Worm (Caenorhabditis elegans) whole organism, L4 larva: ENCODE measurements around the gene srh-42.

Experiments
- D1046.2 ChIP-seq: fragments of 200-800 bp; sonication (Bioruptor generic); IDR thresholded peaks from 2 replicates; pipeline ENCODE4 v1.3.6; 2022; ENCODE audit warnings: missing genetic modification characterization, missing compliant biosample characterization
- F10B5.3 ChIP-seq: sonication (generic microtip); optimal IDR thresholded peaks from 2 replicates; lab custom pipeline; 2016; ENCODE audit warnings: mild to moderate bottlenecking, missing genetic modification characterization, missing compliant biosample characterization
- F37D6.2 ChIP-seq: sonication (generic microtip); optimal IDR thresholded peaks from 2 replicates; lab custom pipeline; 2016; ENCODE audit warnings: mild to moderate bottlenecking, missing genetic modification characterization, missing compliant biosample characterization
- T26A8.4 ChIP-seq: fragments of 200-800 bp; sonication (Bioruptor generic); IDR thresholded peaks from 2 replicates; pipeline ENCODE4 v1.3.6; 2022; ENCODE audit warnings: missing genetic modification characterization, missing compliant biosample characterization
- Y105C5A.15 ChIP-seq: fragments of 200-800 bp; sonication (Bioruptor generic); IDR thresholded peaks from 2 replicates; pipeline ENCODE4 v1.3.6; 2022; ENCODE audit warnings: missing genetic modification characterization, missing compliant biosample characterization
- Y5F2A.4 ChIP-seq: fragments of 200-800 bp; sonication (Bioruptor generic); optimal IDR thresholded peaks from 2 replicates; lab custom pipeline; 2018; ENCODE audit warnings: mild to moderate bottlenecking, missing genetic modification characterization, missing compliant biosample characterization
- Y75B8A.6 ChIP-seq: fragments of 200-800 bp; sonication (Bioruptor generic); IDR thresholded peaks from 2 replicates; pipeline ENCODE4 v1.3.6; 2022; ENCODE audit warnings: missing genetic modification reagents, missing genetic modification characterization, missing compliant biosample characterization
- ZK546.5 ChIP-seq, 2 experiments: sonication (generic microtip); optimal IDR thresholded peaks; 2 replicates each; lab custom pipeline; 2017; ENCODE audit warnings: missing biosample characterization in 2 of 2, missing genetic modification characterization in 2 of 2
- aha-1 ChIP-seq: fragments of 150-350 bp; peaks from one replicate; lab custom pipeline; 2014; ENCODE audit warnings: missing biosample characterization, missing genetic modification characterization
- ceh-28 ChIP-seq: fragments of 150-350 bp; optimal IDR thresholded peaks from 2 replicates; lab custom pipeline; 2014; ENCODE audit warnings: missing biosample characterization, missing genetic modification reagents, missing genetic modification characterization
- ceh-62 ChIP-seq: sonication (generic microtip); optimal IDR thresholded peaks from 2 replicates; lab custom pipeline; 2017; ENCODE audit warnings: missing biosample characterization, missing genetic modification characterization
- ces-1 ChIP-seq: fragments of 150-350 bp; sonication (generic microtip); optimal IDR thresholded peaks from 4 replicates; lab custom pipeline; 2014; ENCODE audit warnings: missing biosample characterization, missing genetic modification reagents, missing genetic modification characterization
- daf-12 ChIP-seq: fragments of 150-350 bp; optimal IDR thresholded peaks from 2 replicates; lab custom pipeline; 2014; ENCODE audit warnings: missing biosample characterization, missing genetic modification reagents, missing genetic modification characterization
- daf-8 ChIP-seq: fragments of 200-800 bp; sonication (Bioruptor generic); IDR thresholded peaks from 2 replicates; pipeline ENCODE4 v1.3.6; 2022; ENCODE audit warnings: missing genetic modification characterization, missing compliant biosample characterization
- dmd-8 ChIP-seq: fragments of 200-800 bp; sonication (Bioruptor generic); IDR thresholded peaks from 2 replicates; pipeline ENCODE4 v1.3.6; 2022; ENCODE audit warnings: missing genetic modification characterization, missing compliant biosample characterization
- dpl-1 ChIP-seq: fragments of 150-350 bp; optimal IDR thresholded peaks from 2 replicates; lab custom pipeline; 2014; ENCODE audit warnings: missing biosample characterization, missing genetic modification reagents, missing genetic modification characterization
- duxl-1 ChIP-seq: sonication (generic microtip); optimal IDR thresholded peaks from 2 replicates; lab custom pipeline; 2016; ENCODE audit warnings: mild to moderate bottlenecking, missing genetic modification characterization, moderate library complexity, missing compliant biosample characterization; ENCODE audit not compliant: poor library complexity
- dve-1 ChIP-seq: sonication (generic microtip); optimal IDR thresholded peaks from 2 replicates; lab custom pipeline; 2017; ENCODE audit warnings: antibody characterized with exemption, mild to moderate bottlenecking, missing genetic modification characterization, missing compliant biosample characterization; ENCODE audit not compliant: insufficient read depth
- egl-43 ChIP-seq: fragments of 200-800 bp; sonication (Bioruptor generic); IDR thresholded peaks from 2 replicates; pipeline ENCODE4 v1.3.6; 2022; ENCODE audit warnings: missing genetic modification reagents, missing genetic modification characterization, missing compliant biosample characterization
- fos-1 ChIP-seq: fragments of 150-350 bp; optimal IDR thresholded peaks from 2 replicates; lab custom pipeline; 2014; ENCODE audit warnings: missing biosample characterization, missing genetic modification characterization
- hif-1 ChIP-seq, 2 experiments: sonication (generic microtip); optimal IDR thresholded peaks; 2 replicates each; lab custom pipeline; 2016 to 2017; ENCODE audit warnings: missing compliant biosample characterization in 2 of 2, missing genetic modification characterization in 2 of 2, missing genetic modification reagents in 2 of 2, missing genotype in 2 of 2, mild to moderate bottlenecking in 1 of 2
- hmg-1.1 ChIP-seq: fragments of 200-800 bp; sonication (Bioruptor generic); IDR thresholded peaks from 2 replicates; pipeline ENCODE4 v1.3.6; 2022; ENCODE audit warnings: missing genetic modification reagents, missing genetic modification characterization, missing compliant biosample characterization
- lim-7 ChIP-seq: fragments of 200-800 bp; sonication (Bioruptor generic); IDR thresholded peaks from 2 replicates; pipeline ENCODE4 v1.3.6; 2022; ENCODE audit warnings: missing genetic modification characterization, missing compliant biosample characterization
- lin-38 ChIP-seq: fragments of 200-800 bp; sonication (Bioruptor generic); IDR thresholded peaks from 2 replicates; pipeline ENCODE4 v1.3.6; 2022; ENCODE audit warnings: missing genetic modification reagents, missing genetic modification characterization, missing compliant biosample characterization
- lin-39 ChIP-seq: fragments of 150-350 bp; optimal IDR thresholded peaks from 2 replicates; lab custom pipeline; 2014; ENCODE audit warnings: missing biosample characterization, missing genetic modification reagents, missing genetic modification characterization
- lir-3 ChIP-seq: sonication (generic microtip); optimal IDR thresholded peaks from 2 replicates; lab custom pipeline; 2016; ENCODE audit warnings: mild to moderate bottlenecking, missing genetic modification characterization, missing compliant biosample characterization
- lsy-2 ChIP-seq, 2 experiments: fragments of 150-350 bp in 1 of 2; sonication (generic microtip) in 1 of 2; optimal IDR thresholded peaks; 2 replicates each; lab custom pipeline; 2014 to 2017; ENCODE audit warnings: missing biosample characterization in 2 of 2, missing genetic modification characterization in 2 of 2
- mep-1 ChIP-seq: fragments of 150-350 bp; sonication (generic microtip); optimal IDR thresholded peaks from 3 replicates; lab custom pipeline; 2014; ENCODE audit warnings: missing biosample characterization, missing genetic modification characterization
- mes-2 ChIP-seq: sonication (generic microtip); optimal IDR thresholded peaks from 2 replicates; lab custom pipeline; 2016; ENCODE audit warnings: missing genotype, mild to moderate bottlenecking, missing genetic modification characterization, missing compliant biosample characterization; ENCODE audit not compliant: poor library complexity, severe bottlenecking
- mxl-2 ChIP-seq: fragments of 200-800 bp; sonication (Bioruptor generic); conservative IDR thresholded peaks from 2 replicates; pipeline ENCODE4 v1.3.6; 2022; ENCODE audit warnings: missing genetic modification reagents, missing genetic modification characterization, missing compliant biosample characterization
- nhr-102 ChIP-seq: sonication (generic microtip); optimal IDR thresholded peaks from 2 replicates; lab custom pipeline; 2016; ENCODE audit warnings: mild to moderate bottlenecking, missing genetic modification characterization, moderate library complexity, missing compliant biosample characterization
- nhr-111 ChIP-seq: fragments of 200-800 bp; sonication (Bioruptor generic); optimal IDR thresholded peaks from 2 replicates; lab custom pipeline; 2018; ENCODE audit warnings: mild to moderate bottlenecking, missing genetic modification characterization, missing compliant biosample characterization
- nhr-25 ChIP-seq: sonication (generic microtip); optimal IDR thresholded peaks from 2 replicates; lab custom pipeline; 2017; ENCODE audit warnings: missing genetic modification characterization, mild to moderate bottlenecking, missing compliant biosample characterization, antibody characterized with exemption, moderate library complexity, borderline replicate concordance; ENCODE audit not compliant: insufficient read depth
- nhr-41 ChIP-seq: fragments of 200-800 bp; sonication (Bioruptor generic); IDR thresholded peaks from 2 replicates; pipeline ENCODE4 v1.3.6; 2022; ENCODE audit warnings: missing genetic modification reagents, missing genetic modification characterization, missing compliant biosample characterization
- nhr-42 ChIP-seq: fragments of 200-800 bp; sonication (Bioruptor generic); IDR thresholded peaks from 2 replicates; pipeline ENCODE4 v1.3.6; 2022; ENCODE audit warnings: missing genetic modification characterization, missing compliant biosample characterization
- nhr-48 ChIP-seq: sonication (generic microtip); optimal IDR thresholded peaks from 2 replicates; lab custom pipeline; 2016; ENCODE audit warnings: mild to moderate bottlenecking, missing genetic modification characterization, missing compliant biosample characterization
- nhr-76 ChIP-seq: fragments of 150-350 bp; optimal IDR thresholded peaks from 2 replicates; lab custom pipeline; 2014; ENCODE audit warnings: missing biosample characterization, missing genetic modification characterization
- php-3 ChIP-seq: fragments of 200-800 bp; sonication (Bioruptor generic); IDR thresholded peaks from 2 replicates; pipeline ENCODE4 v1.3.6; 2022; ENCODE audit warnings: missing genetic modification reagents, missing genetic modification characterization, missing compliant biosample characterization
- sdz-12 ChIP-seq: fragments of 200-800 bp; sonication (Bioruptor generic); optimal IDR thresholded peaks from 2 replicates; lab custom pipeline; 2018; ENCODE audit warnings: mild to moderate bottlenecking, missing genetic modification characterization, missing compliant biosample characterization
- set-16 ChIP-seq: fragments of 200-800 bp; sonication (Bioruptor generic); IDR thresholded peaks from 2 replicates; pipeline ENCODE4 v1.3.6; 2022; ENCODE audit warnings: missing genetic modification reagents, missing genetic modification characterization, missing compliant biosample characterization
- skn-1 ChIP-seq: fragments of 150-350 bp; optimal IDR thresholded peaks from 2 replicates; lab custom pipeline; 2014; ENCODE audit warnings: missing biosample characterization, missing genetic modification characterization
- snpc-1.2 ChIP-seq: fragments of 200-800 bp; sonication (Bioruptor generic); IDR thresholded peaks from 2 replicates; pipeline ENCODE4 v1.3.6; 2022; ENCODE audit warnings: missing genetic modification reagents, missing genetic modification characterization, missing compliant biosample characterization
- snpc-4 ChIP-seq: fragments of 150-350 bp; optimal IDR thresholded peaks from 2 replicates; lab custom pipeline; 2014; ENCODE audit warnings: missing biosample characterization, missing genetic modification characterization
- unc-39 ChIP-seq: sonication (generic microtip); optimal IDR thresholded peaks from 2 replicates; lab custom pipeline; 2017; ENCODE audit warnings: missing biosample characterization, missing genetic modification characterization
- unc-62 ChIP-seq, 3 experiments: fragments of 150-350 bp in 1 of 3; sonication (generic microtip); optimal IDR thresholded peaks in 2 of 3; peaks in 1 of 3; 1 replicate in 1 of 3; 2 replicates in 2 of 3; lab custom pipeline; 2014 to 2017; ENCODE audit warnings: missing biosample characterization in 3 of 3, missing genetic modification characterization in 3 of 3, missing genetic modification reagents in 3 of 3, missing genotype in 1 of 3
- vab-7 ChIP-seq: fragments of 200-800 bp; sonication (Bioruptor generic); IDR thresholded peaks from 2 replicates; pipeline ENCODE4 v1.3.6; 2022; ENCODE audit warnings: missing genetic modification reagents, missing genetic modification characterization, missing compliant biosample characterization
- zfp-2 ChIP-seq: sonication (generic microtip); optimal IDR thresholded peaks from 2 replicates; lab custom pipeline; 2016; ENCODE audit warnings: mild to moderate bottlenecking, missing genetic modification characterization, missing compliant biosample characterization
- zfp-3 ChIP-seq: fragments of 200-800 bp; sonication (Bioruptor generic); conservative IDR thresholded peaks from 2 replicates; pipeline ENCODE4 v1.3.6; 2022; ENCODE audit warnings: missing genetic modification reagents, missing genetic modification characterization, missing compliant biosample characterization

srh-42 gene

ce11 chrII:14250147-14250965, 38.5 kb downstream of the srh-42 start, which contains the start of gene hmg-1.1 (continued):
- peak; percentile 41 for TF ChIP-seq nhr-48 (tag; lab: Kevin White, UChicago)
- peak; percentile 57; the same call in 1 of the 2 replicates for TF ChIP-seq lin-38 (GFP tag; lab: Robert Waterston, UW)
- TF ChIP-seq lin-39 (tag; lab: Kevin White, UChicago) = no peak
- no peak for TF ChIP-seq sdz-12 (GFP tag; lab: Kevin White, UChicago)
- no peak for TF ChIP-seq lir-3
- TF ChIP-seq php-3 (GFP tag; lab: Robert Waterston, UW) = peak; percentile 53; the same call in 1 of the 2 replicates
- 0 out of 2 replicates have a peak, but pooled peaks have one; percentile 31 for TF ChIP-seq zfp-3 (GFP tag; lab: Robert Waterston, UW)
- no peak for TF ChIP-seq zfp-2 (tag; lab: Kevin White, UChicago)
- TF ChIP-seq mep-1 (tag; lab: Kevin White, UChicago) = peak; percentile 94
- no peak for TF ChIP-seq ceh-62
- TF ChIP-seq ceh-28 = no peak
- peak; percentile 87 for TF ChIP-seq dve-1
- TF ChIP-seq skn-1 (tag; lab: Kevin White, UChicago) = no peak
- peak; percentile 30; the same call in 1 of the 2 replicates for TF ChIP-seq lim-7
- TF ChIP-seq nhr-41 = no peak
- peak; percentile 62; the same call in 1 of the 2 replicates for TF ChIP-seq T26A8.4 (GFP tag; lab: Robert Waterston, UW)
- TF ChIP-seq nhr-111 (GFP tag; lab: Kevin White, UChicago) = peak; percentile 5
- TF ChIP-seq F10B5.3 (tag; lab: Kevin White, UChicago) = no peak
- 0 out of 2 replicates have a peak, but pooled peaks have one; percentile 59 for TF ChIP-seq dmd-8 (GFP tag; lab: Robert Waterston, UW)
- TF ChIP-seq Y105C5A.15 (GFP tag; lab: Robert Waterston, UW) = no peak
- peak in 1 of 2 experiments; percentile 99 for TF ChIP-seq unc-62 (GFP tag; optimal IDR thresholded peaks at IDR 0.05 in 1 of 2; lab: Kevin White, UChicago)
- TF ChIP-seq unc-62 (tag; optimal IDR thresholded peaks at IDR 0.05; lab: Kevin White, UChicago) = no peak
- TF ChIP-seq unc-39 = no peak
- no peak for TF ChIP-seq ZK546.5 (tag; optimal IDR thresholded peaks at IDR 0.05; lab: Kevin White, UChicago)
- TF ChIP-seq snpc-4 (tag; lab: Kevin White, UChicago) = no peak
- peak; percentile 62 to 80 for TF ChIP-seq lsy-2 (tag; optimal IDR thresholded peaks at IDR 0.05; lab: Kevin White, UChicago)
- peak; percentile 65 for TF ChIP-seq F37D6.2 (tag; lab: Kevin White, UChicago)
- no peak for TF ChIP-seq daf-12 (tag; lab: Kevin White, UChicago)
- TF ChIP-seq ces-1 (GFP tag; lab: Kevin White, UChicago) = no peak
- peak; percentile 99 for TF ChIP-seq aha-1 (tag; lab: Kevin White, UChicago)
- peak; percentile 78 for TF ChIP-seq nhr-25 (tag; lab: Kevin White, UChicago)
- no peak for TF ChIP-seq mxl-2 (GFP tag; lab: Robert Waterston, UW)
- peak; percentile 58 for TF ChIP-seq nhr-102 (tag; lab: Kevin White, UChicago)
- no peak for TF ChIP-seq fos-1 (tag; lab: Kevin White, UChicago)
- TF ChIP-seq Y75B8A.6 (GFP tag; lab: Robert Waterston, UW) = 0 out of 2 replicates have a peak, but pooled peaks have one; percentile 18
- no peak for TF ChIP-seq nhr-76 (tag; lab: Kevin White, UChicago)
- peak; percentile 56 to 89 for TF ChIP-seq hif-1 (tag; optimal IDR thresholded peaks at IDR 0.05; lab: Kevin White, UChicago)
- TF ChIP-seq mes-2 (tag; lab: Kevin White, UChicago) = peak; percentile 44
- TF ChIP-seq hmg-1.1 = peak; percentile 94
- peak; percentile 74 for TF ChIP-seq dpl-1
- TF ChIP-seq egl-43 = peak; percentile 66; the same call in 1 of the 2 replicates
- peak; percentile 83 for TF ChIP-seq set-16 (GFP tag; lab: Robert Waterston, UW)
- 0 out of 2 replicates have a peak, but pooled peaks have one; percentile 42 for TF ChIP-seq vab-7 (GFP tag; lab: Robert Waterston, UW)
- TF ChIP-seq daf-8 (GFP tag; lab: Robert Waterston, UW) = no peak
- TF ChIP-seq Y5F2A.4 = no peak
- peak; percentile 63; the same call in 1 of the 2 replicates for TF ChIP-seq nhr-42 (GFP tag; lab: Robert Waterston, UW)
- no peak for TF ChIP-seq snpc-1.2 (GFP tag; lab: Robert Waterston, UW)
- no peak for TF ChIP-seq D1046.2 (GFP tag; lab: Robert Waterston, UW)
- peak; percentile 42 for TF ChIP-seq duxl-1 (tag; lab: Kevin White, UChicago)
